Fruit fly (Drosophila melanogaster): ENCODE measurements around the gene CG9588.

DNA sequence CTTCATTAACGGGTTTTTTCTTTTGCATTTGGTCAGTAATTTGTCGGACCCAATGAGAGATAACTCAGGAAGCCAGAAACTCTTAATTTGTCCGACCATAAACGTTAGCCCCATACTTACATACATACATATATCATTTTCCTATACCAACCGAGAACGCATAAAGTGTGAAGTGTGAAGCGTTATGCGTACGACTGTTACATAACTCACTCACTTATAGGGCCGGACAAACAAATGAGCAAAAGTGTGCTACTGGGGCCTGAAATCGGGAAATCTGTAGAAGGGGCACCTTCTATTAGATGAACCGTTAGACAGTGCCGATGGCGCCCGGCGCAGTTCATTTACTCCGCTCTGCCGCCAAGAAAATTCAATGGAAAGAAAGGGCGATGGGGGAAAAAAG, 45.5 kb upstream of the CG9588 start:
- TF ChIP-seq CTCF (optimal IDR thresholded peaks at IDR 0.05): no peak
- TF ChIP-seq CG8478 (optimal IDR thresholded peaks at IDR 0.05): no peak
